Fruit fly (Drosophila melanogaster): ENCODE results near the gene CG11755.

- no peak for TF ChIP-seq D1 (tag; optimal IDR thresholded peaks at IDR 0.05)
- TF ChIP-seq fd96Ca (GFP tag; IDR thresholded peaks at IDR 0.05) = no peak
Observed at dm6 chr3R:8701197-8701596, 24.5 kb downstream of the CG11755 start.

All from whole organism, pupa.